Worm (Caenorhabditis elegans): Measurements from ENCODE around the gene grl-2.

- TF ChIP-seq ceh-82 (tag; optimal IDR thresholded peaks at IDR 0.05) (no peak), elt-3 (tag; optimal IDR thresholded peaks at IDR 0.05) (no peak), aly-2 (tag; optimal IDR thresholded peaks at IDR 0.05) (no peak), egl-27 (tag; optimal IDR thresholded peaks at IDR 0.05) (no peak), mab-5 (tag; optimal IDR thresholded peaks at IDR 0.05) (no peak), fos-1 (tag; optimal IDR thresholded peaks at IDR 0.05) (no peak), mbf-1 (tag; optimal IDR thresholded peaks at IDR 0.05) (no peak), nhr-237 (tag; optimal IDR thresholded peaks at IDR 0.05) (no peak), lin-13 (GFP tag; optimal IDR thresholded peaks at IDR 0.05) (no peak), skn-1 (tag; optimal IDR thresholded peaks at IDR 0.05) (no peak)
These were observed 15.8 kb upstream of the grl-2 start, which contains the start of gene T16G1.2 for ce11 chrV:12928929-12929532.
